Worm (Caenorhabditis elegans) whole organism, L4 larva: ENCODE data around the gene fbxb-38.
A peak's percentile ranks its signal among the peaks of the same experiment; 100 is the strongest.

Experiments
- mxl-2 ChIP-seq: fragments of 200-800 bp; sonication (Bioruptor generic); conservative IDR thresholded peaks from 2 replicates; pipeline ENCODE4 v1.3.6; 2022; ENCODE audit warnings: missing genetic modification reagents, missing genetic modification characterization, missing compliant biosample characterization
- unc-62 ChIP-seq, 3 experiments: fragments of 150-350 bp in 1 of 3; sonication (generic microtip); optimal IDR thresholded peaks in 2 of 3; peaks in 1 of 3; 1 replicate in 1 of 3; 2 replicates in 2 of 3; lab custom pipeline; 2014 to 2017; ENCODE audit warnings: missing biosample characterization in 3 of 3, missing genetic modification characterization in 3 of 3, missing genetic modification reagents in 3 of 3, missing genotype in 1 of 3

ce11 chrII:2216940-2217664 is 48.5 kb upstream of the fbxb-38 start:
- TF ChIP-seq mxl-2 (GFP tag; lab: Robert Waterston, UW): no peak
- TF ChIP-seq unc-62 (GFP tag; optimal IDR thresholded peaks at IDR 0.05 in 1 of 2; lab: Kevin White, UChicago): peak in 1 of 2 experiments; percentile 90
- TF ChIP-seq unc-62 (tag; optimal IDR thresholded peaks at IDR 0.05; lab: Kevin White, UChicago): no peak
